Worm (Caenorhabditis elegans) whole organism, L1 larva: ENCODE measurements around the gene fbxa-1.
A peak's percentile ranks its signal among the peaks of the same experiment; 100 is the strongest.

Experiments
- C34B4.2 ChIP-seq: sonication (generic microtip); optimal IDR thresholded peaks from 2 replicates; lab custom pipeline; 2017; ENCODE audit warnings: mild to moderate bottlenecking, missing genetic modification characterization, missing compliant biosample characterization
- aha-1 ChIP-seq: fragments of 150-350 bp; optimal IDR thresholded peaks from 2 replicates; lab custom pipeline; 2014; ENCODE audit warnings: missing biosample characterization, missing genetic modification characterization
- ceh-88 ChIP-seq: fragments of 200-800 bp; sonication (Bioruptor generic); IDR thresholded peaks from 2 replicates; pipeline ENCODE4 v1.3.6; 2022; ENCODE audit warnings: missing genetic modification characterization, missing compliant biosample characterization
- ces-1 ChIP-seq: fragments of 150-350 bp; optimal IDR thresholded peaks from 2 replicates; lab custom pipeline; 2014; ENCODE audit warnings: missing biosample characterization, missing genetic modification reagents, missing genetic modification characterization
- dsc-1 ChIP-seq: sonication (generic microtip); optimal IDR thresholded peaks from 2 replicates; lab custom pipeline; 2016; ENCODE audit warnings: mild to moderate bottlenecking, missing genetic modification characterization, missing compliant biosample characterization
- efl-1 ChIP-seq, 4 experiments: fragments of 150-350 bp; optimal IDR thresholded peaks in 3 of 4; peaks in 1 of 4; 1 replicate in 1 of 4; 2 replicates in 3 of 4; lab custom pipeline; 2014; ENCODE audit warnings: missing biosample characterization in 2 of 4, missing genetic modification characterization in 2 of 4, missing genetic modification reagents in 2 of 4
- elt-2 ChIP-seq: sonication (generic microtip); optimal IDR thresholded peaks from 2 replicates; lab custom pipeline; 2016; ENCODE audit warnings: missing genetic modification characterization, mild to moderate bottlenecking, inconsistent platforms, missing compliant biosample characterization, missing genetic modification reagents
- elt-3 ChIP-seq, 6 experiments: fragments of 150-350 bp in 1 of 6; sonication (generic microtip); optimal IDR thresholded peaks; 2 replicates each; lab custom pipeline; 2017 to 2018; ENCODE audit warnings: missing biosample characterization in 6 of 6, missing genetic modification characterization in 6 of 6, inconsistent platforms in 1 of 6
- fkh-8 ChIP-seq: sonication (generic microtip); optimal IDR thresholded peaks from 2 replicates; lab custom pipeline; 2016; ENCODE audit warnings: mild to moderate bottlenecking, missing genetic modification characterization, missing compliant biosample characterization
- fos-1 ChIP-seq: fragments of 150-350 bp; optimal IDR thresholded peaks from 2 replicates; lab custom pipeline; 2014; ENCODE audit warnings: missing biosample characterization, missing genetic modification characterization
- grh-1 ChIP-seq: fragments of 200-800 bp; sonication (Bioruptor generic); IDR thresholded peaks from 2 replicates; pipeline ENCODE4 v1.3.6; 2022; ENCODE audit warnings: missing genetic modification reagents, missing genetic modification characterization, missing compliant biosample characterization
- hlh-4 ChIP-seq: sonication (generic microtip); optimal IDR thresholded peaks from 2 replicates; lab custom pipeline; 2016; ENCODE audit warnings: mild to moderate bottlenecking, missing genetic modification characterization, missing compliant biosample characterization
- hpl-2 ChIP-seq: fragments of 150-350 bp; optimal IDR thresholded peaks from 2 replicates; lab custom pipeline; 2014; ENCODE audit warnings: missing biosample characterization, missing genetic modification reagents, missing genetic modification characterization
- irx-1 ChIP-seq: sonication (generic microtip); optimal IDR thresholded peaks from 2 replicates; lab custom pipeline; 2016; ENCODE audit warnings: missing genetic modification characterization, missing compliant biosample characterization
- isw-1 ChIP-seq: fragments of 200-800 bp; sonication (Bioruptor generic); IDR thresholded peaks from 2 replicates; pipeline ENCODE4 v1.3.6; 2022; ENCODE audit warnings: missing genetic modification characterization, missing compliant biosample characterization
- lin-13 ChIP-seq: fragments of 150-350 bp; optimal IDR thresholded peaks from 2 replicates; lab custom pipeline; 2014; ENCODE audit warnings: missing biosample characterization, missing genetic modification reagents, missing genetic modification characterization
- lin-14 ChIP-seq: fragments of 200-800 bp; sonication (Bioruptor generic); optimal IDR thresholded peaks from 2 replicates; lab custom pipeline; 2018; ENCODE audit warnings: mild to moderate bottlenecking, missing genetic modification characterization, moderate library complexity, missing compliant biosample characterization
- lin-15B ChIP-seq: fragments of 150-350 bp; sonication (generic microtip); optimal IDR thresholded peaks from 3 replicates; lab custom pipeline; 2014; ENCODE audit warnings: missing biosample characterization, missing genetic modification characterization
- lin-35 ChIP-seq, 2 experiments: fragments of 150-350 bp; optimal IDR thresholded peaks; 2 replicates each; lab custom pipeline; 2014; ENCODE audit warnings: missing biosample characterization in 2 of 2, missing genetic modification characterization in 2 of 2, missing genetic modification reagents in 2 of 2
- lir-3 ChIP-seq: sonication (generic microtip); optimal IDR thresholded peaks from 2 replicates; lab custom pipeline; 2016; ENCODE audit warnings: mild to moderate bottlenecking, missing genetic modification characterization, moderate library complexity, missing compliant biosample characterization; ENCODE audit not compliant: poor library complexity
- lsy-2 ChIP-seq, 2 experiments: fragments of 150-350 bp; optimal IDR thresholded peaks; 2 replicates each; lab custom pipeline; 2014; ENCODE audit warnings: missing biosample characterization in 2 of 2, missing genetic modification characterization in 2 of 2
- mep-1 ChIP-seq: fragments of 150-350 bp; optimal IDR thresholded peaks from 2 replicates; lab custom pipeline; 2014; ENCODE audit warnings: missing biosample characterization, missing genetic modification characterization
- nhr-20 ChIP-seq: sonication (generic microtip); optimal IDR thresholded peaks from 2 replicates; lab custom pipeline; 2016; ENCODE audit warnings: mild to moderate bottlenecking, missing genetic modification characterization, missing compliant biosample characterization
- nhr-28 ChIP-seq: fragments of 150-350 bp; optimal IDR thresholded peaks from 2 replicates; lab custom pipeline; 2014; ENCODE audit warnings: missing biosample characterization, missing genetic modification characterization
- nhr-47 ChIP-seq: sonication (generic microtip); optimal IDR thresholded peaks from 2 replicates; lab custom pipeline; 2016; ENCODE audit warnings: mild to moderate bottlenecking, missing genetic modification characterization, moderate library complexity, missing compliant biosample characterization
- nhr-71 ChIP-seq: sonication (generic microtip); optimal IDR thresholded peaks from 2 replicates; lab custom pipeline; 2016; ENCODE audit warnings: mild to moderate bottlenecking, missing genetic modification characterization, moderate library complexity, missing compliant biosample characterization
- nhr-77 ChIP-seq: fragments of 150-350 bp; optimal IDR thresholded peaks from 2 replicates; lab custom pipeline; 2014; ENCODE audit warnings: missing biosample characterization, missing genetic modification characterization
- nhr-85 ChIP-seq: sonication (generic microtip); peaks from one replicate; lab custom pipeline; 2016; ENCODE audit warnings: missing genetic modification characterization, inconsistent platforms, missing compliant biosample characterization
- nhr-90 ChIP-seq: sonication (generic microtip); optimal IDR thresholded peaks from 2 replicates; lab custom pipeline; 2016; ENCODE audit warnings: mild to moderate bottlenecking, missing genetic modification characterization, missing compliant biosample characterization; ENCODE audit not compliant: poor library complexity
- snu-23 ChIP-seq: sonication (generic microtip); optimal IDR thresholded peaks from 2 replicates; lab custom pipeline; 2016; ENCODE audit warnings: missing genetic modification characterization, missing compliant biosample characterization
- swsn-7 ChIP-seq: sonication (generic microtip); optimal IDR thresholded peaks from 2 replicates; lab custom pipeline; 2016; ENCODE audit warnings: missing genetic modification characterization, missing compliant biosample characterization
- tlp-1 ChIP-seq: fragments of 150-350 bp; optimal IDR thresholded peaks from 2 replicates; lab custom pipeline; 2014; ENCODE audit warnings: missing biosample characterization, missing genetic modification characterization
- unc-130 ChIP-seq: fragments of 150-350 bp; optimal IDR thresholded peaks from 2 replicates; lab custom pipeline; 2017; ENCODE audit warnings: missing biosample characterization, missing genetic modification characterization, inconsistent platforms
- unc-98 ChIP-seq: fragments of 200-800 bp; sonication (Bioruptor generic); IDR thresholded peaks from 2 replicates; pipeline ENCODE4 v1.3.6; 2022; ENCODE audit warnings: missing genetic modification characterization, missing compliant biosample characterization
- zag-1 ChIP-seq: fragments of 150-350 bp; optimal IDR thresholded peaks from 2 replicates; lab custom pipeline; 2014; ENCODE audit warnings: missing biosample characterization, missing genetic modification characterization

Gene fbxa-1

ce11 chrIII:2288261-2288660, 19.7 kb downstream of the fbxa-1 start:
- TF ChIP-seq elt-2 (tag; lab: Kevin White, UChicago) = no peak
- TF ChIP-seq ces-1 (GFP tag; lab: Kevin White, UChicago) = no peak
- TF ChIP-seq unc-98 (GFP tag; lab: Robert Waterston, UW) = no peak
- no peak for TF ChIP-seq lsy-2 (tag; optimal IDR thresholded peaks at IDR 0.05; lab: Kevin White, UChicago)
- TF ChIP-seq aha-1 (tag; lab: Kevin White, UChicago) = no peak
- TF ChIP-seq fos-1 (tag; lab: Kevin White, UChicago) = no peak
- no peak for TF ChIP-seq lir-3
- no peak for TF ChIP-seq nhr-28 (tag; lab: Kevin White, UChicago)
- no peak for TF ChIP-seq unc-130 (tag; lab: Kevin White, UChicago)
- no peak for TF ChIP-seq hpl-2
- TF ChIP-seq nhr-71 = no peak
- no peak for TF ChIP-seq fkh-8
- no peak for TF ChIP-seq dsc-1 (tag; lab: Kevin White, UChicago)

- TF ChIP-seq unc-98 (GFP tag; lab: Robert Waterston, UW) (no peak), nhr-20 (tag; lab: Kevin White, UChicago) (no peak), lin-15B (tag; lab: Kevin White, UChicago) (no peak), swsn-7 (tag; lab: Kevin White, UChicago) (no peak), ceh-88 (no peak), irx-1 (tag; lab: Kevin White, UChicago) (no peak), mep-1 (tag; lab: Kevin White, UChicago) (no peak), grh-1 (no peak), hlh-4 (no peak), lin-35 (GFP tag; optimal IDR thresholded peaks at IDR 0.05; lab: Kevin White, UChicago) (no peak), nhr-47 (tag; lab: Kevin White, UChicago) (no peak), zag-1 (no peak), C34B4.2 (tag; lab: Kevin White, UChicago) (no peak), isw-1 (GFP tag; lab: Robert Waterston, UW) (no peak), lin-14 (GFP tag; lab: Kevin White, UChicago) (no peak)
Observed at ce11 chrIII:2283341-2283847, 24.5 kb downstream of the fbxa-1 start.

- no peak for TF ChIP-seq efl-1 (optimal IDR thresholded peaks at IDR 0.05; lab: Kevin White, UChicago)
- TF ChIP-seq efl-1 (GFP tag; optimal IDR thresholded peaks at IDR 0.05 in 1 of 2; lab: Kevin White, UChicago) = peak in 1 of 2 experiments; percentile 46
- TF ChIP-seq dsc-1 (tag; lab: Kevin White, UChicago) = no peak
- TF ChIP-seq unc-130 (tag; lab: Kevin White, UChicago) = no peak
- TF ChIP-seq, all 84 proteins: peak for 1
Observed at ce11 chrIII:2281975-2282957, 25.7 kb downstream of the fbxa-1 start, which contains the start of gene Y54F10BM.3. Gene Y54F10BM.3 (plus strand): TSS chrIII:2282025.

- TF ChIP-seq nhr-77 (tag; lab: Kevin White, UChicago) = no peak
- TF ChIP-seq nhr-20 (tag; lab: Kevin White, UChicago) = peak; percentile 30
- peak in 1 of 2 experiments; percentile 10 for TF ChIP-seq lin-35 (GFP tag; optimal IDR thresholded peaks at IDR 0.05; lab: Kevin White, UChicago)
- peak; percentile 28 for TF ChIP-seq nhr-90
- peak; percentile 82 for TF ChIP-seq nhr-85 (tag; lab: Kevin White, UChicago)
- TF ChIP-seq elt-3 (tag; optimal IDR thresholded peaks at IDR 0.05; lab: Kevin White, UChicago) = peak in 2 of 6 experiments; percentile 41 to 83
- peak; percentile 0 for TF ChIP-seq snu-23 (GFP tag; lab: Kevin White, UChicago)
- TF ChIP-seq efl-1 (optimal IDR thresholded peaks at IDR 0.05; lab: Kevin White, UChicago) = no peak
- TF ChIP-seq efl-1 (GFP tag; optimal IDR thresholded peaks at IDR 0.05 in 1 of 2; lab: Kevin White, UChicago) = peak in 1 of 2 experiments; percentile 64
- no peak for TF ChIP-seq lin-13 (GFP tag; lab: Kevin White, UChicago)
- no peak for TF ChIP-seq tlp-1 (tag; lab: Kevin White, UChicago)
- TF ChIP-seq, all 84 proteins: peak for 7
Observed at ce11 chrIII:2280569-2280968, 27.4 kb downstream of the fbxa-1 start, which contains the start of gene Y54F10BM.22. Gene Y54F10BM.22 (plus strand): TSS chrIII:2280899.
